Worm (Caenorhabditis elegans) whole organism, L2 larva: ENCODE results near the gene F40D4.13.

Experiments
- C34F6.9 ChIP-seq: fragments of 150-350 bp; optimal IDR thresholded peaks from 2 replicates; lab custom pipeline; 2014; ENCODE audit warnings: missing biosample characterization, missing genetic modification characterization
- ZK546.5 ChIP-seq: sonication (generic microtip); optimal IDR thresholded peaks from 2 replicates; lab custom pipeline; 2017; ENCODE audit warnings: missing biosample characterization, missing genetic modification characterization
- aly-2 ChIP-seq: fragments of 150-350 bp; optimal IDR thresholded peaks from 2 replicates; lab custom pipeline; 2014; ENCODE audit warnings: missing biosample characterization, missing genetic modification characterization
- ama-1 ChIP-seq: fragments of 150-350 bp; optimal IDR thresholded peaks from 2 replicates; lab custom pipeline; 2018; ENCODE audit warnings: inconsistent platforms
- lin-11 ChIP-seq: fragments of 150-350 bp; sonication (generic microtip); optimal IDR thresholded peaks from 2 replicates; lab custom pipeline; 2014; ENCODE audit warnings: missing biosample characterization, missing genetic modification characterization, inconsistent platforms, mixed read lengths
- lin-13 ChIP-seq: fragments of 150-350 bp; optimal IDR thresholded peaks from 2 replicates; lab custom pipeline; 2014; ENCODE audit warnings: missing biosample characterization, missing genetic modification reagents, missing genetic modification characterization
- lin-39 ChIP-seq: fragments of 150-350 bp; optimal IDR thresholded peaks from 2 replicates; lab custom pipeline; 2014; ENCODE audit warnings: missing biosample characterization, missing genetic modification reagents, missing genetic modification characterization
- nhr-129 ChIP-seq: fragments of 150-350 bp; optimal IDR thresholded peaks from 2 replicates; lab custom pipeline; 2014; ENCODE audit warnings: missing biosample characterization, missing genetic modification characterization
- nhr-237 ChIP-seq: fragments of 150-350 bp; optimal IDR thresholded peaks from 2 replicates; lab custom pipeline; 2014; ENCODE audit warnings: missing biosample characterization, missing genetic modification characterization
- sma-3 ChIP-seq: sonication (generic microtip); optimal IDR thresholded peaks from 2 replicates; lab custom pipeline; 2016; ENCODE audit warnings: missing genetic modification reagents, missing genetic modification characterization, missing compliant biosample characterization
- snpc-4 ChIP-seq: fragments of 150-350 bp; optimal IDR thresholded peaks from 2 replicates; lab custom pipeline; 2014; ENCODE audit warnings: missing biosample characterization, missing genetic modification characterization
- unc-39 ChIP-seq: fragments of 150-350 bp; optimal IDR thresholded peaks from 2 replicates; lab custom pipeline; 2014; ENCODE audit warnings: missing biosample characterization, missing genetic modification characterization
- unc-62 ChIP-seq: fragments of 150-350 bp; optimal IDR thresholded peaks from 2 replicates; lab custom pipeline; 2014; ENCODE audit warnings: missing biosample characterization, missing genetic modification reagents, missing genetic modification characterization
- ztf-11 ChIP-seq: sonication (generic microtip); optimal IDR thresholded peaks from 2 replicates; lab custom pipeline; 2017; ENCODE audit warnings: missing biosample characterization, missing genetic modification characterization

- no peak for TF ChIP-seq unc-39 (tag; lab: Kevin White, UChicago)
- TF ChIP-seq sma-3: no peak
- no peak for TF ChIP-seq C34F6.9
- no peak for TF ChIP-seq nhr-237 (tag; lab: Kevin White, UChicago)
- no peak for TF ChIP-seq nhr-129 (tag; lab: Kevin White, UChicago)
- TF ChIP-seq lin-13 (GFP tag; lab: Kevin White, UChicago): no peak
- TF ChIP-seq unc-62 (GFP tag; lab: Kevin White, UChicago): no peak
- TF ChIP-seq lin-39 (tag; lab: Kevin White, UChicago): no peak
- no peak for TF ChIP-seq aly-2 (tag; lab: Kevin White, UChicago)
- no peak for TF ChIP-seq snpc-4 (tag; lab: Kevin White, UChicago)
- no peak for TF ChIP-seq lin-11
- no peak for TF ChIP-seq ztf-11 (tag; lab: Kevin White, UChicago)
- no peak for TF ChIP-seq ZK546.5 (tag; lab: Kevin White, UChicago)
- no peak for TF ChIP-seq ama-1
These were observed 44.8 kb upstream of the F40D4.13 start, which contains the start of gene Y68A4A.10 for ce11 chrV:17201847-17202246.
